Fruit fly (Drosophila melanogaster) S2 (cell line): Measurements from ENCODE around the gene CG33995.

Experiments used
- CG8478 ChIP-seq: fragments of >200 bp; optimal IDR thresholded peaks from 2 replicates; lab custom pipeline; 2018
- CTCF ChIP-seq, 2 experiments: fragments of >200 bp; optimal IDR thresholded peaks; 2 replicates each; lab custom pipeline; 2018

- TF ChIP-seq CTCF (optimal IDR thresholded peaks at IDR 0.05; lab: Kevin White, UChicago), result peak; percentile 31 to 47
- TF ChIP-seq CG8478, result no peak
These were observed 42.0 kb upstream of the CG33995 start for dm6 chr2L:5000919-5001581.
